Fruit fly (Drosophila melanogaster) ovary, adult (tissue): ENCODE data around the gene spas.

ENCODE experiments used
- CG17801 ChIP-seq: fragments of 200-800 bp; optimal IDR thresholded peaks from 2 replicates; lab custom pipeline; 2019; ENCODE audit warnings: missing biosample characterization, mild to moderate bottlenecking, missing genetic modification characterization, moderate library complexity; ENCODE audit not compliant: partially characterized antibody

spas gene

dm6 chr3R:24014600-24014999 lies 23.4 kb upstream of the spas start:
- TF ChIP-seq CG17801 = no peak

dm6 chr3R:24015449-24015848 lies 22.6 kb upstream of the spas start:
- TF ChIP-seq CG17801 = no peak

dm6 chr3R:24015939-24016913 lies 21.8 kb upstream of the spas start:
- TF ChIP-seq CG17801 = no peak

- TF ChIP-seq CG17801 = no peak
Observed at dm6 chr3R:24017648-24018047, 20.4 kb upstream of the spas start.

dm6 chr3R:24021895-24022294 lies 16.1 kb upstream of the spas start:
- no peak for TF ChIP-seq CG17801

- TF ChIP-seq CG17801 = no peak
Observed at dm6 chr3R:24024123-24024522, 13.9 kb upstream of the spas start.

dm6 chr3R:24024688-24025087 lies 13.3 kb upstream of the spas start:
- no peak for TF ChIP-seq CG17801

- no peak for TF ChIP-seq CG17801
Observed at dm6 chr3R:24025715-24026467, 12.1 kb upstream of the spas start.

dm6 chr3R:24026503-24026902 lies 11.5 kb upstream of the spas start:
- TF ChIP-seq CG17801 = no peak

- no peak for TF ChIP-seq CG17801
Observed at dm6 chr3R:24027222-24027621, 10.8 kb upstream of the spas start.

dm6 chr3R:24031019-24031824 lies 6.8 kb upstream of the spas start:
- peak; percentile 31 for TF ChIP-seq CG17801

dm6 chr3R:24031825-24032523 lies 6.0 kb upstream of the spas start, which contains the start of the genes KrT95D and Mettl3:
KrT95D (minus strand) TSS chr3R:24031827.
Mettl3 (plus strand) TSS chr3R:24032157.
- TF ChIP-seq CG17801 = no peak

- peak; percentile 16 for TF ChIP-seq CG17801
Observed at dm6 chr3R:24038736-24039556, 931 bp downstream of the spas start, which contains the start of gene Miro. Miro (minus strand) TSS chr3R:24038847.

dm6 chr3R:24046580-24047225 lies 8.7 kb downstream of the spas start:
- TF ChIP-seq CG17801 = no peak
